Worm (Caenorhabditis elegans) whole organism, mixed stage, embryonic: Measurements from ENCODE around the gene C40C9.3.

Source experiments
- M03D4.4 ChIP-seq: sonication (generic microtip); optimal IDR thresholded peaks from 2 replicates; lab custom pipeline; 2017; ENCODE audit warnings: mild to moderate bottlenecking, missing genetic modification characterization, missing compliant biosample characterization
- bed-3 ChIP-seq: fragments of 200-800 bp; sonication (Bioruptor generic); optimal IDR thresholded peaks from 3 replicates; lab custom pipeline; 2018; ENCODE audit warnings: mild to moderate bottlenecking, missing genetic modification characterization, moderate library complexity, missing compliant biosample characterization
- blmp-1 ChIP-seq: fragments of 150-350 bp; optimal IDR thresholded peaks from 2 replicates; lab custom pipeline; 2014; ENCODE audit warnings: missing biosample characterization, missing genetic modification characterization
- ceh-39 ChIP-seq: fragments of 150-350 bp; optimal IDR thresholded peaks from 2 replicates; lab custom pipeline; 2014; ENCODE audit warnings: missing biosample characterization, missing genetic modification characterization
- ceh-43 ChIP-seq: fragments of 200-800 bp; sonication (Bioruptor generic); optimal IDR thresholded peaks from 2 replicates; lab custom pipeline; 2018; ENCODE audit warnings: mild to moderate bottlenecking, missing genetic modification characterization, moderate library complexity, missing compliant biosample characterization
- ceh-83 ChIP-seq: fragments of 200-800 bp; sonication (Bioruptor generic); optimal IDR thresholded peaks from 2 replicates; lab custom pipeline; 2018; ENCODE audit warnings: mild to moderate bottlenecking, missing genetic modification characterization, missing compliant biosample characterization
- ces-1 ChIP-seq: fragments of 150-350 bp; optimal IDR thresholded peaks from 2 replicates; lab custom pipeline; 2014; ENCODE audit warnings: missing biosample characterization, missing genetic modification reagents, missing genetic modification characterization
- cnd-1 ChIP-seq: fragments of 200-800 bp; sonication (Bioruptor generic); optimal IDR thresholded peaks from 2 replicates; lab custom pipeline; 2018; ENCODE audit warnings: mild to moderate bottlenecking, missing genetic modification characterization, missing compliant biosample characterization
- drap-1 ChIP-seq: fragments of 200-800 bp; sonication (Bioruptor generic); optimal IDR thresholded peaks from 3 replicates; lab custom pipeline; 2018; ENCODE audit warnings: mild to moderate bottlenecking, missing genetic modification characterization, missing compliant biosample characterization
- elt-1 ChIP-seq: sonication (generic microtip); optimal IDR thresholded peaks from 2 replicates; lab custom pipeline; 2017; ENCODE audit warnings: missing genetic modification characterization, mild to moderate bottlenecking, missing compliant biosample characterization, antibody characterized with exemption, moderate library complexity, borderline replicate concordance; ENCODE audit not compliant: insufficient read depth
- elt-3 ChIP-seq: fragments of 150-350 bp; optimal IDR thresholded peaks from 2 replicates; lab custom pipeline; 2014; ENCODE audit warnings: missing biosample characterization, missing genetic modification characterization
- flh-1 ChIP-seq: fragments of 200-800 bp; sonication (Bioruptor generic); optimal IDR thresholded peaks from 2 replicates; lab custom pipeline; 2018; ENCODE audit warnings: mild to moderate bottlenecking, missing genetic modification characterization, moderate library complexity, missing compliant biosample characterization
- ham-2 ChIP-seq: fragments of 200-800 bp; sonication (Bioruptor generic); optimal IDR thresholded peaks from 2 replicates; lab custom pipeline; 2018; ENCODE audit warnings: mild to moderate bottlenecking, missing genetic modification characterization, missing compliant biosample characterization
- hlh-1 ChIP-seq: fragments of 150-350 bp; optimal IDR thresholded peaks from 2 replicates; lab custom pipeline; 2014; ENCODE audit warnings: missing biosample characterization, missing genetic modification reagents, missing genetic modification characterization
- lin-13 ChIP-seq: fragments of 150-350 bp; optimal IDR thresholded peaks from 2 replicates; lab custom pipeline; 2014; ENCODE audit warnings: missing biosample characterization, missing genetic modification characterization
- lin-32 ChIP-seq: fragments of 200-800 bp; sonication (Bioruptor generic); optimal IDR thresholded peaks from 2 replicates; lab custom pipeline; 2018; ENCODE audit warnings: mild to moderate bottlenecking, missing genetic modification characterization, missing compliant biosample characterization
- lsy-2 ChIP-seq: fragments of 150-350 bp; optimal IDR thresholded peaks from 2 replicates; lab custom pipeline; 2014; ENCODE audit warnings: missing biosample characterization, missing genetic modification characterization
- mab-5 ChIP-seq: fragments of 150-350 bp; optimal IDR thresholded peaks from 2 replicates; lab custom pipeline; 2014; ENCODE audit warnings: missing biosample characterization, missing genetic modification characterization
- mep-1 ChIP-seq: fragments of 150-350 bp; optimal IDR thresholded peaks from 2 replicates; lab custom pipeline; 2017; ENCODE audit warnings: missing biosample characterization, missing genetic modification reagents, missing genetic modification characterization, inconsistent platforms
- mls-2 ChIP-seq: sonication (generic microtip); optimal IDR thresholded peaks from 2 replicates; lab custom pipeline; 2016; ENCODE audit warnings: mild to moderate bottlenecking, missing genetic modification characterization, moderate library complexity, missing compliant biosample characterization
- nhr-2 ChIP-seq: fragments of 150-350 bp; optimal IDR thresholded peaks from 2 replicates; lab custom pipeline; 2014; ENCODE audit warnings: missing biosample characterization, missing genetic modification characterization
- nhr-237 ChIP-seq: fragments of 150-350 bp; optimal IDR thresholded peaks from 2 replicates; lab custom pipeline; 2014; ENCODE audit warnings: missing biosample characterization, missing genetic modification characterization
- nhr-28 ChIP-seq: fragments of 150-350 bp; optimal IDR thresholded peaks from 2 replicates; lab custom pipeline; 2014; ENCODE audit warnings: missing biosample characterization, missing genetic modification characterization
- nhr-76 ChIP-seq: sonication (generic microtip); optimal IDR thresholded peaks from 2 replicates; lab custom pipeline; 2017; ENCODE audit warnings: missing biosample characterization, missing genetic modification characterization
- pha-4 ChIP-seq: fragments of 150-350 bp; optimal IDR thresholded peaks from 2 replicates; lab custom pipeline; 2018; ENCODE audit warnings: missing biosample characterization, missing genetic modification reagents, missing genetic modification characterization
- sem-2 ChIP-seq: fragments of 200-800 bp; sonication (Bioruptor generic); optimal IDR thresholded peaks from 2 replicates; lab custom pipeline; 2018; ENCODE audit warnings: mild to moderate bottlenecking, missing genetic modification characterization, missing compliant biosample characterization
- snpc-4 ChIP-seq: fragments of 150-350 bp; optimal IDR thresholded peaks from 2 replicates; lab custom pipeline; 2014; ENCODE audit warnings: missing biosample characterization, missing genetic modification characterization
- sptf-1 ChIP-seq: sonication (generic microtip); optimal IDR thresholded peaks from 2 replicates; lab custom pipeline; 2017; ENCODE audit warnings: mild to moderate bottlenecking, missing genetic modification characterization, moderate library complexity, missing compliant biosample characterization
- unc-120 ChIP-seq: sonication (generic microtip); optimal IDR thresholded peaks from 2 replicates; lab custom pipeline; 2017; ENCODE audit warnings: missing genetic modification characterization, missing compliant biosample characterization; ENCODE audit not compliant: poor library complexity, severe bottlenecking
- unc-39 ChIP-seq: fragments of 150-350 bp; optimal IDR thresholded peaks from 2 replicates; lab custom pipeline; 2014; ENCODE audit warnings: missing biosample characterization, missing genetic modification characterization
- unc-62 ChIP-seq: fragments of 150-350 bp; optimal IDR thresholded peaks from 2 replicates; lab custom pipeline; 2014; ENCODE audit warnings: missing biosample characterization, missing genetic modification reagents, missing genetic modification characterization
- zip-8 ChIP-seq: fragments of 150-350 bp; optimal IDR thresholded peaks from 2 replicates; lab custom pipeline; 2014; ENCODE audit warnings: missing biosample characterization, missing genetic modification characterization
- ztf-11 ChIP-seq: fragments of 150-350 bp; optimal IDR thresholded peaks from 2 replicates; lab custom pipeline; 2014; ENCODE audit warnings: missing biosample characterization, missing genetic modification characterization

C40C9.3 gene

DNA sequence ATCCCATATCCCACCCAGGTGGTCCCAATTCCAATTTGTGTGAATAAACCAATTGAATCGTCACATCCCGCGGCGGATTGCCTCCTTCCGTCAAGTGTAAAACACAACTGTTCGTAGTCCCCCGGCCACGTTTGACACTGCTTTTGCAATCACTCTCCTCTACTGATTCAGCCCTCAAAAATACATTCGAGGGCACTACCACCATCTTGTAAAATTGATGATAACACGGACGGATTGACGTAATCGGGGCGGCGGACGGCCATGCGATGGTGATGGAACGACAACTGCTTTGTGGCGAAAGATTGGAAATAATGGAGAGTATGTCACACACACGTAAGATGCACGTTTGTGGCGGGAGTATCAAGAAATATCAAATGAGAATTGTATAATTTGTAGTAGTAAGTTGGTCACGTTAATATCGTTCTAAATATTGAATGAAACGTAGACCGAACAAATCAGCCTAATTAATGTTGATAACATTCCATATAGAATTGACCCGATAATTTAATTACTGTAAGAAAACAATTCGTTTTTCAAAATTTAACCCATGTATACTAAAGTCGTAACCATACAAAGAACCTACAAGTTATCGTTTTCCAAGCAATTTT, 8.9 kb upstream of the C40C9.3 start:
- TF ChIP-seq drap-1 (GFP tag; lab: Kevin White, UChicago) (no peak), ceh-43 (GFP tag; lab: Kevin White, UChicago) (no peak), unc-120 (peak; percentile 84), hlh-1 (tag; lab: Kevin White, UChicago) (peak; percentile 45), unc-62 (peak; percentile 28), ztf-11 (no peak)

DNA sequence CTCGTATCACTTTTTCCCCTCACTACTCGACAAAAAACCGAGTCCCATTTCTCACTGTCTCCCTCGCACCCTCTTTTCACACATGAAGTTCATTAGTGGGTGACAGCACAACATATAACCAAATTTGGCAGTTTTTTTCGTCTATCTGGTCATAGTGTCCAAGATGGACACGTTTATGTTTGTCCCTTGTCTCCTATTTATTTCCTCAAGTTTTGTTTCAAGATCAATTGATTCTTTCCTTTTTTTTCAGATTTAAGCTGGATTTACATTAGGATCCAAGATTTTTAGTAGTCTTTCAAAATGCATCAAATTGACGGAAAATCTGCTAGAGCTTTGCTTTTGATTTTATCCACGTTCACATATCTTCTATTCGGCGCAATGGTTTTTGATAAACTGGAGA, 7.8 kb upstream of the C40C9.3 start, which contains the start of gene twk-20:
TSS of gene twk-20 (plus strand) at position 301 of the 400 bp plus-strand sequence.
- TF ChIP-seq nhr-2 (tag; lab: Kevin White, UChicago) = no peak
- TF ChIP-seq zip-8 = no peak
- no peak for TF ChIP-seq mls-2 (tag; lab: Kevin White, UChicago)
- TF ChIP-seq unc-62 = no peak
- TF ChIP-seq snpc-4 (tag; lab: Kevin White, UChicago) = no peak
- TF ChIP-seq ces-1 = peak; percentile 20
- no peak for TF ChIP-seq nhr-28 (tag; lab: Kevin White, UChicago)
- TF ChIP-seq elt-3 (tag; lab: Kevin White, UChicago) = no peak
- TF ChIP-seq nhr-237 (tag; lab: Kevin White, UChicago) = no peak
- TF ChIP-seq, all 35 proteins: peak for 1

DNA sequence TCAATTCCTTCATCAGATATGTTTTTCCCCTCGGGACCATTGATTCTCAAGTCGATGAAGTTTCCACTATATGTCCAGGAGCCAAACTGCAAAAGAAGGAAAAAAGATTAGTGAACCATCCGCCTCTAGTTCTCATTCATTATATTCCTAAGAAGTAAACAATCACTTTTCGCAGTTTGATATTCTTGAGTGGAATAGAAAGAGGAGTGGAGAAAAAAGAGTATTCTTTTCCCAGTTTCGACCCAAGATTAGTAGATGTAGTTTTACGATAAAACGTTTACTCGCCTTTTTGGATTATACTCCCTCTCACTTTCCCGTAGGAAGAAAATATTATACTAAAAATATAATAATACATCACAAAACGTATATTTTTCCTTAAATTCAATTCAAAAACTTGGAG, 2.5 kb upstream of the C40C9.3 start:
- TF ChIP-seq ceh-39 (tag; lab: Kevin White, UChicago) = no peak
- TF ChIP-seq nhr-2 (tag; lab: Kevin White, UChicago) = no peak
- no peak for TF ChIP-seq ces-1
- TF ChIP-seq unc-120 = no peak
- TF ChIP-seq mab-5 = no peak
- TF ChIP-seq unc-39 (tag; lab: Kevin White, UChicago) = no peak
- TF ChIP-seq bed-3 (GFP tag; lab: Kevin White, UChicago) = no peak
- no peak for TF ChIP-seq nhr-237 (tag; lab: Kevin White, UChicago)
- TF ChIP-seq hlh-1 (tag; lab: Kevin White, UChicago) = no peak

DNA sequence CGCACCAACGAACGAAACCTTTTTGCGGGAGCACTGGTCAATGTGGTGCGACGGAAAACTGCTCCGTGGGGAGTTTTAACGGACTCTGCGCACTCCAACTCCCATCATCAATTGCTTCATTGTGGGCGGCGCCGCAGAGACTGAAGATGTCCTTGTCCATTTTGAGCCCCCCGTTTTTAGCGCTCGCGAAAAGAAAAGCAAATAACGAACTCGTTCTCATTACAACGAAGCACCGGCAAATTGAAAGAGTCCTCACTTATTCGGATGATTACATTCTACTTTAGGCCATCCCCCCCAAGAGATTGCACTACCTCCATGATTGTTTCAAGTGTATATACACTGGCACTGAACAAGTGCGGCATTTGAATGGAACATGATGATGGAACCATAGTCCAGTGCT, 607 bp upstream of the C40C9.3 start, which contains the start of gene acr-9:
TSS of gene acr-9 (minus strand) at position 101 of the 400 bp plus-strand sequence.
- TF ChIP-seq M03D4.4 (no peak), lin-13 (tag; lab: Kevin White, UChicago) (no peak), drap-1 (GFP tag; lab: Kevin White, UChicago) (no peak), nhr-2 (tag; lab: Kevin White, UChicago) (no peak), flh-1 (no peak), nhr-76 (tag; lab: Kevin White, UChicago) (no peak), lin-32 (no peak), cnd-1 (tag; lab: Kevin White, UChicago) (no peak), unc-39 (tag; lab: Kevin White, UChicago) (no peak), zip-8 (no peak), ceh-43 (GFP tag; lab: Kevin White, UChicago) (no peak), mls-2 (tag; lab: Kevin White, UChicago) (no peak), ztf-11 (no peak), sptf-1 (tag; lab: Kevin White, UChicago) (no peak), mab-5 (no peak), ceh-83 (GFP tag; lab: Kevin White, UChicago) (no peak)

ce11 chrX:13650799-13651198, 3.4 kb downstream of the C40C9.3 start, which contains the start of gene C40C9.4:
TSS of gene C40C9.4 (plus strand) at chrX:13651099.
- TF ChIP-seq blmp-1 (tag; lab: Kevin White, UChicago) = no peak
- TF ChIP-seq drap-1 (GFP tag; lab: Kevin White, UChicago) = no peak
- TF ChIP-seq cnd-1 (tag; lab: Kevin White, UChicago) = no peak

DNA sequence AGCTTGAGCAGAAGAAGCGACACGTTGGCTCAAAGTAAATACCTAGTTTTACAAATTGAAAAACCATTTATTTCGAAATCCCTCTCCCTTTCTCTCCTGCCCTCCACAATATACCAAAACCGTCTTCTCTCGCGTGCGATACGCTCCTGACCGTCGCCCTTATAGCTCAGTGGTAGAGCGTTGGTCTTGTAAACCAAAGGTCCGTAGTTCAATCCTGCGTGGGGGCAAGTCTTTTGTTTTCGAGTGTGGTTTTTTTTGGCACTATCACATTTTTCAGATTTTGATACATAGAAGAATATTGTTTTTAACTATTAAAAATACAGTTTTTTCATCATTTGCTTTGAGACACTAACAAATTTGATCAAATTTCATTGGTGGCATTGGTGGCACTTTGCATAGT, 6.2 kb downstream of the C40C9.3 start:
- TF ChIP-seq ztf-11 (no peak), ceh-83 (GFP tag; lab: Kevin White, UChicago) (peak; percentile 65), nhr-237 (tag; lab: Kevin White, UChicago) (no peak), lin-32 (peak; percentile 14), ceh-39 (tag; lab: Kevin White, UChicago) (no peak), elt-3 (tag; lab: Kevin White, UChicago) (no peak), hlh-1 (tag; lab: Kevin White, UChicago) (no peak), ceh-43 (GFP tag; lab: Kevin White, UChicago) (no peak), zip-8 (no peak), pha-4 (tag; lab: Kevin White, UChicago) (no peak), unc-120 (peak; percentile 4), snpc-4 (tag; lab: Kevin White, UChicago) (no peak), M03D4.4 (peak; percentile 52), lin-13 (tag; lab: Kevin White, UChicago) (no peak), cnd-1 (tag; lab: Kevin White, UChicago) (peak; percentile 61), mep-1 (tag; lab: Kevin White, UChicago) (no peak), sem-2 (GFP tag; lab: Kevin White, UChicago) (peak; percentile 49), flh-1 (no peak), mls-2 (tag; lab: Kevin White, UChicago) (peak; percentile 4), lsy-2 (tag; lab: Kevin White, UChicago) (no peak), mab-5 (no peak), ham-2 (GFP tag; lab: Kevin White, UChicago) (no peak), ces-1 (no peak), nhr-28 (tag; lab: Kevin White, UChicago) (no peak), sptf-1 (tag; lab: Kevin White, UChicago) (peak; percentile 74), bed-3 (GFP tag; lab: Kevin White, UChicago) (peak; percentile 22), blmp-1 (tag; lab: Kevin White, UChicago) (no peak), elt-1 (tag; lab: Kevin White, UChicago) (no peak), nhr-76 (tag; lab: Kevin White, UChicago) (no peak), nhr-2 (tag; lab: Kevin White, UChicago) (no peak), drap-1 (GFP tag; lab: Kevin White, UChicago) (no peak), unc-62 (no peak), unc-39 (tag; lab: Kevin White, UChicago) (no peak)
